Worm (Caenorhabditis elegans) whole organism, early embryonic: ENCODE measurements around the gene ZC204.13.
"Not testable (repeated sequence)": the region's sequence is repeated elsewhere in the genome, so short reads cannot be mapped to it uniquely, and the experiment has no call there.

Experiments
- B0310.2 ChIP-seq: sonication (generic microtip); optimal IDR thresholded peaks from 2 replicates; lab custom pipeline; 2016; ENCODE audit warnings: mild to moderate bottlenecking, missing genetic modification characterization, missing compliant biosample characterization
- F13C5.2 ChIP-seq: sonication (generic microtip); optimal IDR thresholded peaks from 2 replicates; lab custom pipeline; 2017; ENCODE audit warnings: mild to moderate bottlenecking, missing genetic modification characterization, inconsistent platforms, missing compliant biosample characterization
- aly-1 ChIP-seq: sonication (generic microtip); optimal IDR thresholded peaks from 2 replicates; lab custom pipeline; 2016; ENCODE audit warnings: missing genetic modification characterization, missing compliant biosample characterization
- ama-1 ChIP-seq: fragments of 150-350 bp; optimal IDR thresholded peaks from 2 replicates; lab custom pipeline; 2014
- ceh-13 ChIP-seq: fragments of 200-800 bp; sonication (Bioruptor generic); optimal IDR thresholded peaks from 2 replicates; lab custom pipeline; 2018; ENCODE audit warnings: mild to moderate bottlenecking, missing genetic modification characterization, missing compliant biosample characterization
- ceh-36 ChIP-seq: sonication (generic microtip); optimal IDR thresholded peaks from 2 replicates; lab custom pipeline; 2016; ENCODE audit warnings: missing genetic modification characterization, inconsistent platforms, missing compliant biosample characterization
- ets-7 ChIP-seq: sonication (generic microtip); optimal IDR thresholded peaks from 2 replicates; lab custom pipeline; 2016; ENCODE audit warnings: missing genotype, missing genetic modification characterization, missing compliant biosample characterization
- flt-1 ChIP-seq: fragments of 200-800 bp; sonication (Bioruptor generic); IDR thresholded peaks from 2 replicates; pipeline ENCODE4 v1.3.6; 2022; ENCODE audit warnings: missing genetic modification characterization, missing compliant biosample characterization
- hmbx-1 ChIP-seq: sonication (generic microtip); optimal IDR thresholded peaks from 2 replicates; lab custom pipeline; 2016; ENCODE audit warnings: mild to moderate bottlenecking, missing genetic modification characterization, missing compliant biosample characterization
- hmg-4 ChIP-seq: fragments of 200-800 bp; sonication (Bioruptor generic); optimal IDR thresholded peaks from 2 replicates; lab custom pipeline; 2018; ENCODE audit warnings: mild to moderate bottlenecking, missing genetic modification characterization, missing compliant biosample characterization
- hnd-1 ChIP-seq: sonication (generic microtip); optimal IDR thresholded peaks from 2 replicates; lab custom pipeline; 2016; ENCODE audit warnings: missing genetic modification characterization, missing compliant biosample characterization
- pes-1 ChIP-seq: fragments of 200-800 bp; sonication (Bioruptor generic); IDR thresholded peaks from 2 replicates; pipeline ENCODE4 v1.3.6; 2022; ENCODE audit warnings: missing genetic modification reagents, missing genetic modification characterization, missing compliant biosample characterization
- scrt-1 ChIP-seq: fragments of 200-800 bp; sonication (Bioruptor generic); IDR thresholded peaks from 2 replicates; pipeline ENCODE4 v1.3.6; 2022; ENCODE audit warnings: missing genetic modification characterization, missing compliant biosample characterization
- sea-1 ChIP-seq: fragments of 200-800 bp; sonication (Bioruptor generic); conservative IDR thresholded peaks from 2 replicates; pipeline ENCODE4 v1.3.6; 2022; ENCODE audit warnings: missing genetic modification characterization, missing compliant biosample characterization
- tbx-11 ChIP-seq: fragments of 200-800 bp; sonication (Bioruptor generic); IDR thresholded peaks from 2 replicates; pipeline ENCODE4 v1.3.6; 2022; ENCODE audit warnings: missing genetic modification characterization, missing compliant biosample characterization
- tbx-37 ChIP-seq: fragments of 200-800 bp; sonication (Bioruptor generic); conservative IDR thresholded peaks from 2 replicates; pipeline ENCODE4 v1.3.6; 2022; ENCODE audit warnings: missing genetic modification reagents, missing genetic modification characterization, missing compliant biosample characterization
- tra-4 ChIP-seq: sonication (generic microtip); optimal IDR thresholded peaks from 2 replicates; lab custom pipeline; 2017; ENCODE audit warnings: missing genetic modification characterization, missing compliant biosample characterization

The ZC204.13 gene

ce11 chrII:1650502-1650901 lies 10.3 kb downstream of the ZC204.13 start, which contains the start of gene fbxb-20:
fbxb-20 (minus strand) TSS chrII:1650602.
- no peak for TF ChIP-seq tbx-11 (GFP tag; lab: Robert Waterston, UW)
- no peak for TF ChIP-seq tra-4 (tag; lab: Kevin White, UChicago)
- no peak for TF ChIP-seq aly-1 (tag; lab: Kevin White, UChicago)
- no peak for TF ChIP-seq flt-1 (GFP tag; lab: Robert Waterston, UW)
- no peak for TF ChIP-seq ets-7 (tag; lab: Kevin White, UChicago)
- TF ChIP-seq ceh-36 (tag; lab: Kevin White, UChicago) = no peak
- TF ChIP-seq B0310.2 (tag; lab: Kevin White, UChicago) = no peak
- TF ChIP-seq ama-1 (lab: Kevin White, UChicago) = no peak
- no peak for TF ChIP-seq ceh-13 (GFP tag; lab: Kevin White, UChicago)
- TF ChIP-seq tbx-37 (GFP tag; lab: Robert Waterston, UW) = no peak
- no peak for TF ChIP-seq F13C5.2 (tag; lab: Kevin White, UChicago)
- no peak for TF ChIP-seq scrt-1
- no peak for TF ChIP-seq sea-1 (GFP tag; lab: Robert Waterston, UW)
- no peak for TF ChIP-seq hmbx-1 (tag; lab: Kevin White, UChicago)
- no peak for TF ChIP-seq hnd-1 (tag; lab: Kevin White, UChicago)
- no peak for TF ChIP-seq hmg-4

ce11 chrII:1648768-1649167 lies 12.0 kb downstream of the ZC204.13 start, which contains the start of gene fbxb-21:
fbxb-21 (minus strand) TSS chrII:1648868.
- TF ChIP-seq scrt-1 = no peak

ce11 chrII:1646199-1646598 lies 14.6 kb downstream of the ZC204.13 start, which contains the start of gene ZC204.17:
ZC204.17 (minus strand) TSS chrII:1646299.
- TF ChIP-seq flt-1 (GFP tag; lab: Robert Waterston, UW) (no peak), tbx-11 (GFP tag; lab: Robert Waterston, UW) (no peak), ceh-13 (GFP tag; lab: Kevin White, UChicago) (no peak), scrt-1 (no peak), B0310.2 (tag; lab: Kevin White, UChicago) (no peak), tra-4 (tag; lab: Kevin White, UChicago) (no peak)

- no peak for TF ChIP-seq scrt-1
- TF ChIP-seq tbx-11 (GFP tag; lab: Robert Waterston, UW) = no peak
- no peak for TF ChIP-seq ceh-13 (GFP tag; lab: Kevin White, UChicago)
- no peak for TF ChIP-seq aly-1 (tag; lab: Kevin White, UChicago)
- TF ChIP-seq pes-1 (GFP tag; lab: Robert Waterston, UW) = no peak
- no peak for TF ChIP-seq ets-7 (tag; lab: Kevin White, UChicago)
- no peak for TF ChIP-seq B0310.2 (tag; lab: Kevin White, UChicago)
- TF ChIP-seq hmg-4 = no peak
- TF ChIP-seq tbx-37 (GFP tag; lab: Robert Waterston, UW) = no peak
- no peak for TF ChIP-seq hmbx-1 (tag; lab: Kevin White, UChicago)
- TF ChIP-seq F13C5.2 (tag; lab: Kevin White, UChicago) = no peak
- TF ChIP-seq tra-4 (tag; lab: Kevin White, UChicago) = no peak
- TF ChIP-seq sea-1 (GFP tag; lab: Robert Waterston, UW) = no peak
- TF ChIP-seq flt-1 (GFP tag; lab: Robert Waterston, UW) = no peak
- TF ChIP-seq ama-1 (lab: Kevin White, UChicago) = no peak
- no peak for TF ChIP-seq hnd-1 (tag; lab: Kevin White, UChicago)
Observed at ce11 chrII:1644777-1645348, 15.9 kb downstream of the ZC204.13 start, which contains the start of gene ZC204.6. ZC204.6 (minus strand) TSS chrII:1644827.

- no peak for TF ChIP-seq tbx-37 (GFP tag; lab: Robert Waterston, UW)
- TF ChIP-seq B0310.2 (tag; lab: Kevin White, UChicago) = no peak
Observed at ce11 chrII:1640496-1640895, 20.3 kb downstream of the ZC204.13 start, which contains the start of gene srh-72. srh-72 (minus strand) TSS chrII:1640596.

- TF ChIP-seq sea-1 (GFP tag; lab: Robert Waterston, UW); B0310.2 (tag; lab: Kevin White, UChicago); tbx-11 (GFP tag; lab: Robert Waterston, UW): not testable (repeated sequence)
Observed at ce11 chrII:1636392-1636791, 24.4 kb downstream of the ZC204.13 start, which contains the start of gene srg-20. srg-20 (plus strand) TSS chrII:1636692.

ce11 chrII:1635969-1636368 lies 24.8 kb downstream of the ZC204.13 start:
- TF ChIP-seq hmg-4 = no peak
- no peak for TF ChIP-seq hmbx-1 (tag; lab: Kevin White, UChicago)
- TF ChIP-seq aly-1 (tag; lab: Kevin White, UChicago) = no peak
- no peak for TF ChIP-seq tra-4 (tag; lab: Kevin White, UChicago)
- TF ChIP-seq tbx-37 (GFP tag; lab: Robert Waterston, UW) = no peak
- TF ChIP-seq ets-7 (tag; lab: Kevin White, UChicago) = no peak
- no peak for TF ChIP-seq pes-1 (GFP tag; lab: Robert Waterston, UW)

- not testable (repeated sequence) for TF ChIP-seq ama-1 (lab: Kevin White, UChicago); tra-4 (tag; lab: Kevin White, UChicago); hnd-1 (tag; lab: Kevin White, UChicago)
Observed at ce11 chrII:1633490-1633889, 27.3 kb downstream of the ZC204.13 start, which contains the start of gene C08E3.1. C08E3.1 (plus strand) TSS chrII:1633790.
